Fruit fly (Drosophila melanogaster) whole organism, embryonic: ENCODE data around the gene CG13384.

Experiments used
- CG1024 ChIP-seq: fragments of 200-800 bp; sonication (Bioruptor generic); IDR thresholded peaks from 2 replicates; pipeline ENCODE4 v1.3.6; 2022; ENCODE audit warnings: missing biosample characterization, missing genetic modification characterization
- CG13894 ChIP-seq: fragments of 200-800 bp; sonication (Bioruptor generic); optimal IDR thresholded peaks from 3 replicates; lab custom pipeline; 2018; ENCODE audit warnings: missing biosample characterization, mild to moderate bottlenecking, missing genetic modification characterization, moderate library complexity
- CG7745 ChIP-seq: fragments of 200-800 bp; sonication (Bioruptor generic); optimal IDR thresholded peaks from 2 replicates; lab custom pipeline; 2018; ENCODE audit warnings: missing biosample characterization, mild to moderate bottlenecking, missing genetic modification characterization, moderate library complexity
- HmgD ChIP-seq: fragments of 200-800 bp; sonication (Bioruptor generic); optimal IDR thresholded peaks from 3 replicates; lab custom pipeline; 2016; ENCODE audit warnings: missing biosample characterization, missing genetic modification characterization
- Oli ChIP-seq: fragments of 200-800 bp; sonication (Bioruptor generic); optimal IDR thresholded peaks from 2 replicates; lab custom pipeline; 2018; ENCODE audit warnings: missing biosample characterization, mild to moderate bottlenecking, missing genetic modification characterization, moderate library complexity
- ash1 ChIP-seq: fragments of 200-800 bp; sonication (Bioruptor generic); optimal IDR thresholded peaks from 2 replicates; lab custom pipeline; 2018; ENCODE audit warnings: missing biosample characterization, mild to moderate bottlenecking, missing genetic modification characterization
- jigr1 ChIP-seq: fragments of 200-800 bp; sonication (Bioruptor generic); IDR thresholded peaks from 3 replicates; pipeline ENCODE4 v1.3.6; 2022; ENCODE audit warnings: missing biosample characterization, missing genetic modification characterization
- kay ChIP-seq: fragments of 200-800 bp; sonication (Bioruptor generic); optimal IDR thresholded peaks from 2 replicates; lab custom pipeline; 2016; ENCODE audit warnings: missing biosample characterization, missing genetic modification characterization
- toy ChIP-seq: fragments of 200-800 bp; sonication (Bioruptor generic); IDR thresholded peaks from 2 replicates; pipeline ENCODE4 v1.3.6; 2022; ENCODE audit warnings: missing biosample characterization, missing genetic modification characterization

dm6 chr2L:8424662-8425208 lies 40.5 kb downstream of the CG13384 start:
- TF ChIP-seq kay (GFP tag; lab: Kevin White, UChicago): no peak
- no peak for TF ChIP-seq Oli (tag; lab: Kevin White, UChicago)
- TF ChIP-seq jigr1 (GFP tag; lab: Robert Waterston, UW): no peak
- TF ChIP-seq toy (GFP tag; lab: Robert Waterston, UW): no peak
- no peak for TF ChIP-seq CG7745 (tag; lab: Kevin White, UChicago)
- TF ChIP-seq CG1024: no peak
- TF ChIP-seq HmgD: no peak
- TF ChIP-seq CG13894 (tag; lab: Kevin White, UChicago): peak; percentile 87
- no peak for TF ChIP-seq ash1 (GFP tag; lab: Kevin White, UChicago)
